Worm (Caenorhabditis elegans) whole organism, L3 larva: ENCODE data around the gene T01C8.2.

Experiments used
- ama-1 ChIP-seq: fragments of 150-350 bp; optimal IDR thresholded peaks from 2 replicates; lab custom pipeline; 2018
- ceh-16 ChIP-seq: sonication (generic microtip); optimal IDR thresholded peaks from 2 replicates; lab custom pipeline; 2017; ENCODE audit warnings: missing biosample characterization, missing genetic modification characterization
- ceh-82 ChIP-seq: fragments of 150-350 bp; optimal IDR thresholded peaks from 2 replicates; lab custom pipeline; 2014; ENCODE audit warnings: missing biosample characterization, missing genetic modification characterization
- egl-27 ChIP-seq: sonication (generic microtip); optimal IDR thresholded peaks from 4 replicates; lab custom pipeline; 2017; ENCODE audit warnings: missing biosample characterization, missing genetic modification reagents, missing genetic modification characterization
- lin-15B ChIP-seq: fragments of 150-350 bp; optimal IDR thresholded peaks from 2 replicates; lab custom pipeline; 2014; ENCODE audit warnings: missing biosample characterization, missing genetic modification characterization
- nhr-11 ChIP-seq: fragments of 150-350 bp; optimal IDR thresholded peaks from 2 replicates; lab custom pipeline; 2014; ENCODE audit warnings: missing biosample characterization, missing genetic modification characterization
- nhr-23 ChIP-seq: fragments of 150-350 bp; optimal IDR thresholded peaks from 2 replicates; lab custom pipeline; 2014; ENCODE audit warnings: missing biosample characterization, missing genetic modification reagents, missing genetic modification characterization
- nhr-25 ChIP-seq: sonication (generic microtip); optimal IDR thresholded peaks from 2 replicates; lab custom pipeline; 2017; ENCODE audit warnings: missing biosample characterization, missing genetic modification characterization
- nhr-28 ChIP-seq: fragments of 150-350 bp; optimal IDR thresholded peaks from 2 replicates; lab custom pipeline; 2014; ENCODE audit warnings: missing biosample characterization, missing genetic modification characterization
- nhr-77 ChIP-seq: fragments of 150-350 bp; optimal IDR thresholded peaks from 2 replicates; lab custom pipeline; 2014; ENCODE audit warnings: missing biosample characterization, missing genetic modification characterization
- pha-4 ChIP-seq: fragments of 150-350 bp; optimal IDR thresholded peaks from 2 replicates; lab custom pipeline; 2014; ENCODE audit warnings: missing biosample characterization, missing genetic modification reagents, missing genetic modification characterization
- pqm-1 ChIP-seq: fragments of 150-350 bp; optimal IDR thresholded peaks from 2 replicates; lab custom pipeline; 2017; ENCODE audit warnings: missing biosample characterization, missing genetic modification characterization, inconsistent platforms
- skn-1 ChIP-seq: fragments of 150-350 bp; optimal IDR thresholded peaks from 2 replicates; lab custom pipeline; 2014; ENCODE audit warnings: missing biosample characterization, missing genetic modification characterization
- snpc-4 ChIP-seq: fragments of 150-350 bp; optimal IDR thresholded peaks from 2 replicates; lab custom pipeline; 2014; ENCODE audit warnings: missing biosample characterization, missing genetic modification characterization

DNA sequence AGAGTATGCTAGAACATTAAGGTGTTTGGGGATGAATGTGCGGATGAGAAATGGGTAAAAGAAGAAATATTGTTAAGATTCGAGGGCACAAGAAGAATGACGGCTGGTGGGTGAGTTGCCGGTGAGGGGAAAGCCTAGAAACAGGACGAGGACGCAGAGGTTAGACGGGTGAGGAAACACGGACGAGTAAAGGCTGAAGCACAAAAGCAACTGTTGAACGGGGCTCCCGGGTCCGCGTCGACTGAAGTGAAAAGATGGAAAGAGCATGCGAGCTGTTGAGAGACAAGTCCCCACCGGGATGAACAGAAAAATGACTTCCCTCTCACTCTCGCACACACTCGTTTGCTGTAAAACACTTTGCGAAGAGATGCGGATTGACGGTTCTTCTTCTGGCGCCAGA, 25.7 kb downstream of the T01C8.2 start:
- TF ChIP-seq ama-1 (lab: Kevin White, UChicago) (no peak), lin-15B (tag; lab: Kevin White, UChicago) (no peak), nhr-25 (tag; lab: Kevin White, UChicago) (no peak), pha-4 (tag; lab: Kevin White, UChicago) (no peak), nhr-23 (no peak), nhr-28 (tag; lab: Kevin White, UChicago) (no peak), egl-27 (tag; lab: Kevin White, UChicago) (no peak), ceh-16 (tag; lab: Kevin White, UChicago) (no peak), ceh-82 (tag; lab: Kevin White, UChicago) (no peak), nhr-77 (tag; lab: Kevin White, UChicago) (no peak), snpc-4 (tag; lab: Kevin White, UChicago) (no peak), pqm-1 (no peak), nhr-11 (tag; lab: Kevin White, UChicago) (no peak), skn-1 (no peak)
